Worm (Caenorhabditis elegans) whole organism, mixed stage, embryonic: Measurements from ENCODE around the gene srd-2.

ENCODE experiments used
- M03D4.4 ChIP-seq: sonication (generic microtip); optimal IDR thresholded peaks from 2 replicates; lab custom pipeline; 2017; ENCODE audit warnings: mild to moderate bottlenecking, missing genetic modification characterization, missing compliant biosample characterization
- bed-3 ChIP-seq: fragments of 200-800 bp; sonication (Bioruptor generic); optimal IDR thresholded peaks from 3 replicates; lab custom pipeline; 2018; ENCODE audit warnings: mild to moderate bottlenecking, missing genetic modification characterization, moderate library complexity, missing compliant biosample characterization
- blmp-1 ChIP-seq: fragments of 150-350 bp; optimal IDR thresholded peaks from 2 replicates; lab custom pipeline; 2014; ENCODE audit warnings: missing biosample characterization, missing genetic modification characterization
- ceh-39 ChIP-seq: fragments of 150-350 bp; optimal IDR thresholded peaks from 2 replicates; lab custom pipeline; 2014; ENCODE audit warnings: missing biosample characterization, missing genetic modification characterization
- ceh-43 ChIP-seq: fragments of 200-800 bp; sonication (Bioruptor generic); optimal IDR thresholded peaks from 2 replicates; lab custom pipeline; 2018; ENCODE audit warnings: mild to moderate bottlenecking, missing genetic modification characterization, moderate library complexity, missing compliant biosample characterization
- ceh-83 ChIP-seq: fragments of 200-800 bp; sonication (Bioruptor generic); optimal IDR thresholded peaks from 2 replicates; lab custom pipeline; 2018; ENCODE audit warnings: mild to moderate bottlenecking, missing genetic modification characterization, missing compliant biosample characterization
- ces-1 ChIP-seq: fragments of 150-350 bp; optimal IDR thresholded peaks from 2 replicates; lab custom pipeline; 2014; ENCODE audit warnings: missing biosample characterization, missing genetic modification reagents, missing genetic modification characterization
- cnd-1 ChIP-seq: fragments of 200-800 bp; sonication (Bioruptor generic); optimal IDR thresholded peaks from 2 replicates; lab custom pipeline; 2018; ENCODE audit warnings: mild to moderate bottlenecking, missing genetic modification characterization, missing compliant biosample characterization
- drap-1 ChIP-seq: fragments of 200-800 bp; sonication (Bioruptor generic); optimal IDR thresholded peaks from 3 replicates; lab custom pipeline; 2018; ENCODE audit warnings: mild to moderate bottlenecking, missing genetic modification characterization, missing compliant biosample characterization
- elt-3 ChIP-seq: fragments of 150-350 bp; optimal IDR thresholded peaks from 2 replicates; lab custom pipeline; 2014; ENCODE audit warnings: missing biosample characterization, missing genetic modification characterization
- flh-1 ChIP-seq: fragments of 200-800 bp; sonication (Bioruptor generic); optimal IDR thresholded peaks from 2 replicates; lab custom pipeline; 2018; ENCODE audit warnings: mild to moderate bottlenecking, missing genetic modification characterization, moderate library complexity, missing compliant biosample characterization
- ham-2 ChIP-seq: fragments of 200-800 bp; sonication (Bioruptor generic); optimal IDR thresholded peaks from 2 replicates; lab custom pipeline; 2018; ENCODE audit warnings: mild to moderate bottlenecking, missing genetic modification characterization, missing compliant biosample characterization
- hlh-1 ChIP-seq: fragments of 150-350 bp; optimal IDR thresholded peaks from 2 replicates; lab custom pipeline; 2014; ENCODE audit warnings: missing biosample characterization, missing genetic modification reagents, missing genetic modification characterization
- lin-13 ChIP-seq: fragments of 150-350 bp; optimal IDR thresholded peaks from 2 replicates; lab custom pipeline; 2014; ENCODE audit warnings: missing biosample characterization, missing genetic modification characterization
- lin-32 ChIP-seq: fragments of 200-800 bp; sonication (Bioruptor generic); optimal IDR thresholded peaks from 2 replicates; lab custom pipeline; 2018; ENCODE audit warnings: mild to moderate bottlenecking, missing genetic modification characterization, missing compliant biosample characterization
- lsy-2 ChIP-seq: fragments of 150-350 bp; optimal IDR thresholded peaks from 2 replicates; lab custom pipeline; 2014; ENCODE audit warnings: missing biosample characterization, missing genetic modification characterization
- mab-5 ChIP-seq: fragments of 150-350 bp; optimal IDR thresholded peaks from 2 replicates; lab custom pipeline; 2014; ENCODE audit warnings: missing biosample characterization, missing genetic modification characterization
- mep-1 ChIP-seq: fragments of 150-350 bp; optimal IDR thresholded peaks from 2 replicates; lab custom pipeline; 2017; ENCODE audit warnings: missing biosample characterization, missing genetic modification reagents, missing genetic modification characterization, inconsistent platforms
- nhr-12 ChIP-seq: fragments of 150-350 bp; optimal IDR thresholded peaks from 2 replicates; lab custom pipeline; 2014; ENCODE audit warnings: missing biosample characterization, missing genetic modification characterization
- nhr-2 ChIP-seq: fragments of 150-350 bp; optimal IDR thresholded peaks from 2 replicates; lab custom pipeline; 2014; ENCODE audit warnings: missing biosample characterization, missing genetic modification characterization
- nhr-237 ChIP-seq: fragments of 150-350 bp; optimal IDR thresholded peaks from 2 replicates; lab custom pipeline; 2014; ENCODE audit warnings: missing biosample characterization, missing genetic modification characterization
- nhr-28 ChIP-seq: fragments of 150-350 bp; optimal IDR thresholded peaks from 2 replicates; lab custom pipeline; 2014; ENCODE audit warnings: missing biosample characterization, missing genetic modification characterization
- nhr-76 ChIP-seq: sonication (generic microtip); optimal IDR thresholded peaks from 2 replicates; lab custom pipeline; 2017; ENCODE audit warnings: missing biosample characterization, missing genetic modification characterization
- pha-4 ChIP-seq: fragments of 150-350 bp; optimal IDR thresholded peaks from 2 replicates; lab custom pipeline; 2018; ENCODE audit warnings: missing biosample characterization, missing genetic modification reagents, missing genetic modification characterization
- snpc-4 ChIP-seq: fragments of 150-350 bp; optimal IDR thresholded peaks from 2 replicates; lab custom pipeline; 2014; ENCODE audit warnings: missing biosample characterization, missing genetic modification characterization
- sptf-1 ChIP-seq: sonication (generic microtip); optimal IDR thresholded peaks from 2 replicates; lab custom pipeline; 2017; ENCODE audit warnings: mild to moderate bottlenecking, missing genetic modification characterization, moderate library complexity, missing compliant biosample characterization
- tbx-8 ChIP-seq: fragments of 200-800 bp; sonication (Bioruptor generic); optimal IDR thresholded peaks from 2 replicates; lab custom pipeline; 2018; ENCODE audit warnings: mild to moderate bottlenecking, missing genetic modification characterization, moderate library complexity, missing compliant biosample characterization
- unc-120 ChIP-seq: sonication (generic microtip); optimal IDR thresholded peaks from 2 replicates; lab custom pipeline; 2017; ENCODE audit warnings: missing genetic modification characterization, missing compliant biosample characterization; ENCODE audit not compliant: poor library complexity, severe bottlenecking
- unc-39 ChIP-seq: fragments of 150-350 bp; optimal IDR thresholded peaks from 2 replicates; lab custom pipeline; 2014; ENCODE audit warnings: missing biosample characterization, missing genetic modification characterization
- unc-62 ChIP-seq: fragments of 150-350 bp; optimal IDR thresholded peaks from 2 replicates; lab custom pipeline; 2014; ENCODE audit warnings: missing biosample characterization, missing genetic modification reagents, missing genetic modification characterization
- zip-8 ChIP-seq: fragments of 150-350 bp; optimal IDR thresholded peaks from 2 replicates; lab custom pipeline; 2014; ENCODE audit warnings: missing biosample characterization, missing genetic modification characterization
- ztf-11 ChIP-seq: fragments of 150-350 bp; optimal IDR thresholded peaks from 2 replicates; lab custom pipeline; 2014; ENCODE audit warnings: missing biosample characterization, missing genetic modification characterization

srd-2 gene

ce11 chrII:10220631-10221030 is 32.9 kb upstream of the srd-2 start:
- no peak for TF ChIP-seq lin-32 (GFP tag; lab: Kevin White, UChicago)
- no peak for TF ChIP-seq sptf-1 (tag; lab: Kevin White, UChicago)
- TF ChIP-seq ces-1 = no peak
- TF ChIP-seq unc-39 (tag; lab: Kevin White, UChicago) = no peak
- TF ChIP-seq bed-3 (GFP tag; lab: Kevin White, UChicago) = no peak
- no peak for TF ChIP-seq mab-5 (tag; lab: Kevin White, UChicago)
- TF ChIP-seq nhr-76 (tag; lab: Kevin White, UChicago) = no peak
- no peak for TF ChIP-seq cnd-1 (tag; lab: Kevin White, UChicago)
- no peak for TF ChIP-seq ceh-43 (GFP tag; lab: Kevin White, UChicago)
- no peak for TF ChIP-seq ztf-11 (tag; lab: Kevin White, UChicago)
- TF ChIP-seq M03D4.4 (tag; lab: Kevin White, UChicago) = no peak
- no peak for TF ChIP-seq lin-13
- no peak for TF ChIP-seq blmp-1 (tag; lab: Kevin White, UChicago)
- TF ChIP-seq zip-8 = no peak
- TF ChIP-seq mep-1 (tag; lab: Kevin White, UChicago) = no peak
- TF ChIP-seq ceh-83 (GFP tag; lab: Kevin White, UChicago) = no peak
- no peak for TF ChIP-seq nhr-28
- TF ChIP-seq nhr-12 (tag; lab: Kevin White, UChicago) = no peak
- TF ChIP-seq ceh-39 (tag; lab: Kevin White, UChicago) = no peak
- TF ChIP-seq, all 35 proteins: peak for 0

ce11 chrII:10218171-10218570 is 30.5 kb upstream of the srd-2 start, which contains the start of gene ref-1:
TSS of gene ref-1 (plus strand) at chrII:10218471.
- no peak for TF ChIP-seq M03D4.4 (tag; lab: Kevin White, UChicago)
- TF ChIP-seq nhr-237 (tag; lab: Kevin White, UChicago) = no peak
- TF ChIP-seq unc-62 = no peak
- no peak for TF ChIP-seq tbx-8
- no peak for TF ChIP-seq mab-5 (tag; lab: Kevin White, UChicago)
- TF ChIP-seq flh-1 = no peak
- no peak for TF ChIP-seq lsy-2 (tag; lab: Kevin White, UChicago)
- no peak for TF ChIP-seq snpc-4 (tag; lab: Kevin White, UChicago)
- no peak for TF ChIP-seq mep-1 (tag; lab: Kevin White, UChicago)
- no peak for TF ChIP-seq blmp-1 (tag; lab: Kevin White, UChicago)
- no peak for TF ChIP-seq ceh-39 (tag; lab: Kevin White, UChicago)
- no peak for TF ChIP-seq zip-8
- no peak for TF ChIP-seq elt-3 (tag; lab: Kevin White, UChicago)
- TF ChIP-seq hlh-1 (tag; lab: Kevin White, UChicago) = no peak

ce11 chrII:10206425-10206824 is 18.7 kb upstream of the srd-2 start, which contains the start of gene T01E8.1:
TSS of gene T01E8.1 (plus strand) at chrII:10206725.
- no peak for TF ChIP-seq pha-4 (tag; lab: Kevin White, UChicago)
- no peak for TF ChIP-seq nhr-28
- no peak for TF ChIP-seq hlh-1 (tag; lab: Kevin White, UChicago)
- no peak for TF ChIP-seq mab-5 (tag; lab: Kevin White, UChicago)

ce11 chrII:10204428-10205049 is 16.8 kb upstream of the srd-2 start:
- TF ChIP-seq hlh-1 (tag; lab: Kevin White, UChicago) (peak; percentile 53), ham-2 (GFP tag; lab: Kevin White, UChicago) (no peak), pha-4 (tag; lab: Kevin White, UChicago) (peak; percentile 32)

ce11 chrII:10203765-10204164 is 16.1 kb upstream of the srd-2 start:
- TF ChIP-seq blmp-1 (tag; lab: Kevin White, UChicago) = peak; percentile 13
- TF ChIP-seq sptf-1 (tag; lab: Kevin White, UChicago) = no peak
- TF ChIP-seq pha-4 (tag; lab: Kevin White, UChicago) = peak; percentile 68
- peak; percentile 34 for TF ChIP-seq nhr-237 (tag; lab: Kevin White, UChicago)
- peak; percentile 67 for TF ChIP-seq ham-2 (GFP tag; lab: Kevin White, UChicago)
- TF ChIP-seq drap-1 (GFP tag; lab: Kevin White, UChicago) = no peak
- TF ChIP-seq nhr-2 (tag; lab: Kevin White, UChicago) = no peak
- TF ChIP-seq unc-120 = no peak
